Worm (Caenorhabditis elegans) whole organism, L4 larva: ENCODE results near the gene clec-221.

Experiments
- egl-43 ChIP-seq: fragments of 200-800 bp; sonication (Bioruptor generic); IDR thresholded peaks from 2 replicates; pipeline ENCODE4 v1.3.6; 2022; ENCODE audit warnings: missing genetic modification reagents, missing genetic modification characterization, missing compliant biosample characterization
- fos-1 ChIP-seq: fragments of 150-350 bp; optimal IDR thresholded peaks from 2 replicates; lab custom pipeline; 2014; ENCODE audit warnings: missing biosample characterization, missing genetic modification characterization
- mxl-2 ChIP-seq: fragments of 200-800 bp; sonication (Bioruptor generic); conservative IDR thresholded peaks from 2 replicates; pipeline ENCODE4 v1.3.6; 2022; ENCODE audit warnings: missing genetic modification reagents, missing genetic modification characterization, missing compliant biosample characterization
- nhr-237 ChIP-seq: sonication (generic microtip); optimal IDR thresholded peaks from 2 replicates; lab custom pipeline; 2017; ENCODE audit warnings: missing biosample characterization, missing genetic modification characterization
- nhr-28 ChIP-seq: fragments of 150-350 bp; optimal IDR thresholded peaks from 2 replicates; lab custom pipeline; 2014; ENCODE audit warnings: missing biosample characterization, missing genetic modification characterization
- nhr-76 ChIP-seq: fragments of 150-350 bp; optimal IDR thresholded peaks from 2 replicates; lab custom pipeline; 2014; ENCODE audit warnings: missing biosample characterization, missing genetic modification characterization
- pqm-1 ChIP-seq: sonication (generic microtip); optimal IDR thresholded peaks from 2 replicates; lab custom pipeline; 2017; ENCODE audit warnings: missing biosample characterization, missing genetic modification characterization
- vab-7 ChIP-seq: fragments of 200-800 bp; sonication (Bioruptor generic); IDR thresholded peaks from 2 replicates; pipeline ENCODE4 v1.3.6; 2022; ENCODE audit warnings: missing genetic modification reagents, missing genetic modification characterization, missing compliant biosample characterization
- zfp-2 ChIP-seq: sonication (generic microtip); optimal IDR thresholded peaks from 2 replicates; lab custom pipeline; 2016; ENCODE audit warnings: mild to moderate bottlenecking, missing genetic modification characterization, missing compliant biosample characterization

DNA sequence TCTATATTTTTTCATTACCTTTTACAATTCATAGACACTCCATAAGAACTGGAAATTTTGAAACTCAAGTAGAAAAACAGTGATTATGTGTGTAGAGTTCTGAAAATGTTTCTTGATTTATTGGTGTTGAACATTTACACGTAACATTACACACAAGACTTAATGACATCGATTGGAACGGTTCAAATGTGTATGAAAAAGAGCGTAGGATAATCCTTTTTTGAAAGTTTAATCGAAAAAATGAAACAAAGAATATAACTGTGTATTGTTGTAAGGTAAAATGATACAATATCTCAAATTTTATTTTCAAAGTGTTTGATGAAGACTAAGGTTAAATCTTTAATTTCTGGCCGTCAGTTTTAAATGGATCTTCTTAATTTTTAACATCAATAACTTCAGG, 26.9 kb upstream of the clec-221 start, which contains the start of gene fig-1:
- TF ChIP-seq vab-7 (no peak), mxl-2 (no peak), zfp-2 (tag; lab: Kevin White, UChicago) (no peak), nhr-76 (tag; lab: Kevin White, UChicago) (no peak), pqm-1 (tag; lab: Kevin White, UChicago) (no peak), nhr-237 (tag; lab: Kevin White, UChicago) (no peak), egl-43 (GFP tag; lab: Robert Waterston, UW) (no peak), fos-1 (tag; lab: Kevin White, UChicago) (no peak), nhr-28 (tag; lab: Kevin White, UChicago) (no peak)
